Worm (Caenorhabditis elegans) whole organism, L4/young adult: ENCODE measurements around the gene die-1.

Experiments used
- W03F9.2 ChIP-seq: fragments of 150-350 bp; optimal IDR thresholded peaks from 2 replicates; lab custom pipeline; 2014; ENCODE audit warnings: missing biosample characterization, missing genetic modification characterization
- dao-5 ChIP-seq: sonication (generic microtip); optimal IDR thresholded peaks from 2 replicates; lab custom pipeline; 2016; ENCODE audit warnings: missing genotype, missing genetic modification characterization, moderate library complexity, missing compliant biosample characterization
- him-1 ChIP-seq: sonication (generic microtip); optimal IDR thresholded peaks from 2 replicates; lab custom pipeline; 2016; ENCODE audit warnings: missing genotype, missing genetic modification reagents, missing genetic modification characterization, missing compliant biosample characterization

DNA sequence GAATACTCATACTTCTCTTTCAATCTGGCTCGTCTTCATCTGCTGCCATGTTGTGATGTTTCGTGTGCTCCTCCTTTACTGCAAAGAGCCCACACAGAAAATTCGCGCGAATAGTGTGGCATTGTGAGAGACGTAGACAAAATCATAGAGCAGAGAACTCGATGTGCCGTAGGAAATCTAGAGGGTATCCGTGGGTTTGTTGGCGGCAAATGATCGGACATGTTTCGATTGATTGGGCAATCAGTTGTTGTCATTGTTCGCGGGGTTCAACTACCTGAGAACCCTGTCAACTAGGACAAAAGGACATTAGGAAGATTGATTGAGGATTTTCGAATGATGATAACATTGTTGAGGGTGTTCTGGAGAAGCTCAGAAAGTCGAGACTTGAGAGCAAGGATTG is 42.7 kb downstream of the die-1 start:
- no peak for TF ChIP-seq him-1 (tag; lab: Kevin White, UChicago)
- no peak for TF ChIP-seq W03F9.2 (tag; lab: Kevin White, UChicago)
- TF ChIP-seq dao-5 (tag; lab: Kevin White, UChicago), result no peak
